Worm (Caenorhabditis elegans): ENCODE measurements around the gene kbp-2.
A peak's percentile ranks its signal among the peaks of the same experiment; 100 is the strongest.

The kbp-2 gene

DNA sequence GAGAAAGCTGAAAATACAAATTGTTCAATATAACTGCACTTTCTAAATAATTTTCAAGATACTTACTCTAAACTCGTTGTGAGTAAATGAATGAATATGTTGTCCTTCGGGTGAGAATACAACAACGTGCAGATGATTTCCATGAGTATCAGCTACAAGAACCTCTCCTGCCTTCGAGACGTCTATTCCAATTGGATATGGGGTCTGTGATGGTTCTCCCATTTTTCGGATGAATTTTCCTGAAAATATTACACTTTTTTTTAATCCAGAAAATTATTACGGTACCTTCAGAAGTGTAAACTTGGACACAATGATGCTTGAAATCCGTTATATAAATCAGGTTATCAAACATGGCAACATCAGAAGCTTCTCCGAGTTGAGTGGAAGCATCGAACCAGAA, 8.4 kb downstream of the kbp-2 start:
- no peak for TF ChIP-seq ztf-23 (GFP tag; IDR thresholded peaks at IDR 0.05)
- TF ChIP-seq flt-1 (GFP tag; IDR thresholded peaks at IDR 0.05): no peak
- TF ChIP-seq T22C8.4 (GFP tag; IDR thresholded peaks at IDR 0.05): no peak
- no peak for TF ChIP-seq ztf-29 (GFP tag; IDR thresholded peaks at IDR 0.05)
- no peak for TF ChIP-seq klf-2 (GFP tag; conservative IDR thresholded peaks at IDR 0.05)
- TF ChIP-seq ref-1 (GFP tag; conservative IDR thresholded peaks at IDR 0.05): no peak
- no peak for TF ChIP-seq med-1 (GFP tag; optimal IDR thresholded peaks at IDR 0.05; ENCODE audit: insufficient read depth)
- no peak for TF ChIP-seq cog-1 (tag; optimal IDR thresholded peaks at IDR 0.05)
- TF ChIP-seq tab-1 (GFP tag; IDR thresholded peaks at IDR 0.05): no peak

DNA sequence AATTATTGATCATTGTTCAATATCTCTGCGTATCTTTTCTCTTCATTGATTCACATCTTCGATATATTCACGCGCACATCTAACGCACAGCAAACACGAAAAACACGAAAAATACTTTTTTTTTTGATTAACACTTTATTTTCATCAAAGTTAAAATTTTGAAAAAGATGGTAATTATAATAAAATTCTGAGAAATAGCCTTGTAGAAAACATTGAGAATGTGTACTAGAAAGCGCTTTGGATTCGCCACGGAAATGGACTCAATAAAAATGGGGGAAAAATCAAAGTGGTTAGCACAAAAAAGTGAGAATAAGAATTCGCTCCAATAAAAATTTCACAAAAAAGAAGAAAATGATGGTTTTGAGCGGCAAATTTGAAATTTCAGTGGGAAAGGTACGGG, 10.1 kb downstream of the kbp-2 start, which contains the start of gene F26F4.6:
Gene F26F4.6 (minus strand): TSS at position 101 of the 400 bp plus-strand sequence.
- no peak for TF ChIP-seq flt-1 (GFP tag; IDR thresholded peaks at IDR 0.05)
- TF ChIP-seq ref-1 (GFP tag; conservative IDR thresholded peaks at IDR 0.05): no peak
- TF ChIP-seq tab-1 (GFP tag; IDR thresholded peaks at IDR 0.05): no peak

DNA sequence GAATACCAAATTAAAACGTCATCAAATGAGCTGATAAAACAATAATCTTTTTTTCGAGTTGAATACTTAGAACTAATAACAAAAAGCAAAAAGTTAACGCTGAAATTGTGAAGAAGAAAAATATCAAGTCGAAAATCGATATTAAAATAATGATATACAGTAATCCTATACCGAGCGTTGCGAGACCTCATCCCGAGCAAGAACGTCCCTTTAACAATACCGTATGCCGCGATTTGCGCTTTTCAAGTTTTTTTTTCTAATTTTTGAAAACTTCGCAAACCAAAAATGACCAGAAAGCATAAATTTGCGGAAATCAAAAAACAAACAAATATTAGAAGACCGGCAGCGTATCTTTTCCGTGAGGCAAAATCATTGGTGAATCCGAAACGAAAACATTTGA, 12.7 kb downstream of the kbp-2 start, which contains the start of gene F26F4.5:
Gene F26F4.5 (minus strand): TSS at position 256 of the 400 bp plus-strand sequence.
- no peak for TF ChIP-seq T22C8.4 (GFP tag; IDR thresholded peaks at IDR 0.05)
- TF ChIP-seq ref-1 (GFP tag; conservative IDR thresholded peaks at IDR 0.05): no peak
- no peak for TF ChIP-seq ztf-23 (GFP tag; IDR thresholded peaks at IDR 0.05)
- no peak for TF ChIP-seq cog-1 (tag; optimal IDR thresholded peaks at IDR 0.05)
- TF ChIP-seq ztf-29 (GFP tag; IDR thresholded peaks at IDR 0.05): no peak
- no peak for TF ChIP-seq flt-1 (GFP tag; IDR thresholded peaks at IDR 0.05)
- TF ChIP-seq tab-1 (GFP tag; IDR thresholded peaks at IDR 0.05): no peak

DNA sequence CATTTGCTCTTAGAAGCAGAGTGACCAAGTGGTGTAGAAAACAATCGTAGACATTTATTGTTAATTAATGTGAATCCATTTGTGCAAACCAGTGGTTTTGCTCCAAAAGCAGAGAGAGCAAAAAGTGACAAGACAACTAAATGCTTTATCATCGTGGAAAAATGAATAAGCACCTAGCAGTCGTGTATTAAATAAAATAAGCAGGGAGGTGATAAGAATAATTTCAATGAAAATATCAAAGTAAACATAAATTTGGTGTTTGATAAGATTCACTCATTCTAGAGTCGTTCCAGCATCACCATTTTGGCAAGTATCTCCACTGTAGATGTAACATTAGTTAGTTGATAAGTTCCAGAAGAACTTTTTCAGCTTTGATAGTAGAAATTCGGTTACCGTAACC, 16.4 kb downstream of the kbp-2 start, which contains the start of gene clec-6:
Gene clec-6 (minus strand): TSS at position 154 of the 400 bp plus-strand sequence.
- TF ChIP-seq T22C8.4 (GFP tag; IDR thresholded peaks at IDR 0.05) (no peak), ztf-23 (GFP tag; IDR thresholded peaks at IDR 0.05) (no peak), cog-1 (tag; optimal IDR thresholded peaks at IDR 0.05) (no peak), klf-2 (GFP tag; conservative IDR thresholded peaks at IDR 0.05) (no peak), ref-1 (GFP tag; conservative IDR thresholded peaks at IDR 0.05) (no peak), ztf-29 (GFP tag; IDR thresholded peaks at IDR 0.05) (no peak), med-1 (GFP tag; optimal IDR thresholded peaks at IDR 0.05; ENCODE audit: insufficient read depth) (no peak), tab-1 (GFP tag; IDR thresholded peaks at IDR 0.05) (no peak), flt-1 (GFP tag; IDR thresholded peaks at IDR 0.05) (no peak)

DNA sequence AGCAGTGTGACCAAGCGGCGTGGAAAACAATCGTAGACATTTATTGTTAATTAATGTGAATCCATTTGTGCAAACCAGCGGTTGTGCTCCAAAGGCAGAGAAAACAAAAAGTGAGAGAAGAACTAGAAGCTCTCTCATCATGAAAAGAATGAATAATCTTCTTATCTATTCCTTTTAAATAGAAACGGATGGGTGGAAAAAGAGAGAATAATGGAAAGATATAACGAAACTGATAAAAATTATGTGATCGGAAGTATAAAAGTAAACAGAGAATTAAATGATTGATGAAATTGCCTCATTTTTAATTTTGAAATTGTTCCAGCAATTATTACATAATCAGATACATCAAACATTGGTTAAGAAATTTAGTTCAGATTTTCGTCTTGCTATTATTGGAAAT, 20.3 kb downstream of the kbp-2 start, which contains the start of gene clec-5:
Gene clec-5 (minus strand): TSS at position 178 of the 400 bp plus-strand sequence.
- TF ChIP-seq flt-1 (GFP tag; IDR thresholded peaks at IDR 0.05) (no peak), ztf-29 (GFP tag; IDR thresholded peaks at IDR 0.05) (no peak), ref-1 (GFP tag; conservative IDR thresholded peaks at IDR 0.05) (no peak), T22C8.4 (GFP tag; IDR thresholded peaks at IDR 0.05) (no peak), cog-1 (tag; optimal IDR thresholded peaks at IDR 0.05) (no peak), ztf-23 (GFP tag; IDR thresholded peaks at IDR 0.05) (no peak), tab-1 (GFP tag; IDR thresholded peaks at IDR 0.05) (no peak), klf-2 (GFP tag; conservative IDR thresholded peaks at IDR 0.05) (no peak), med-1 (GFP tag; optimal IDR thresholded peaks at IDR 0.05; ENCODE audit: insufficient read depth) (no peak)

DNA sequence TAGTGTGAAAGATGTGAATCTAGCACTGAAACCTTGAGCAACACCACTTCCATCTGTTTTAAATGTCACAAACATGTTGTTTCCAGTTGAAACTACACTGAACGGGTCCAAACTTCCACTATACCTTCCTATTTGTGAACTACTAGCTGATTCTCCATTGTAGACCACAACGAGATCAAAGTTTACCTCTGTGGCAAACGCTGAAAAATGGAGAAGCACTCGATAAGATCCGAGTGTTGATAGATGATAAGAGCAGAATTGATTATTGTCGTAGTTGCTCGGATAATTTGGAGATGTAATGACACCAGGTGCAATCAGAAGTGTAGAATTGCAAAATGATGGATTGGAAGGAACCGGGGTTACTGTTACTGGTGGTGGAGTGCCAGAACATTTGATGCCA, 21.7 kb downstream of the kbp-2 start:
- TF ChIP-seq T22C8.4 (GFP tag; IDR thresholded peaks at IDR 0.05) (no peak), ref-1 (GFP tag; conservative IDR thresholded peaks at IDR 0.05) (no peak), tab-1 (GFP tag; IDR thresholded peaks at IDR 0.05) (no peak), flt-1 (GFP tag; IDR thresholded peaks at IDR 0.05) (no peak), ztf-23 (GFP tag; IDR thresholded peaks at IDR 0.05) (no peak), cog-1 (tag; optimal IDR thresholded peaks at IDR 0.05) (no peak), med-1 (GFP tag; optimal IDR thresholded peaks at IDR 0.05; ENCODE audit: insufficient read depth) (no peak), klf-2 (GFP tag; conservative IDR thresholded peaks at IDR 0.05) (no peak), ztf-29 (GFP tag; IDR thresholded peaks at IDR 0.05) (no peak)

DNA sequence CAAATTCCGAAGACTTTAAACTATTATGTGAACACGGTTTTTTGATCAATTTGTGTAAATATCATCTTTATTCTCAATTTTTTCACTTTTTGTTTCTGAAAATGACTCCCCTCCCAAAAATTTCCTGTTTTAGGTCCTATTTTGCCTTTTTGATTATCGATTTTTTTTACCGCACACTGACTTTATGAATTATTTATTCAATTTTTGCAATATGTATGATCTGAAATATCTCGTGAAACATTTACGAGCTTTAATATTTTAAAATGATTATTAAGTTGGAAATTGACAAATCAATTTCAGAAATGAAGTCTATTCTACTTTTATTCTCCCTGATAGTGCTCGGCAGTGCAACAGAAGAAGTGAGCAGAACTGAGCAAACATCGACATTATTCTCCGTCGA, 24.2 kb downstream of the kbp-2 start, which contains the start of gene C35D10.1:
Gene C35D10.1 (plus strand): TSS at position 301 of the 400 bp plus-strand sequence.
- TF ChIP-seq klf-2 (GFP tag; conservative IDR thresholded peaks at IDR 0.05): no peak
- TF ChIP-seq ztf-23 (GFP tag; IDR thresholded peaks at IDR 0.05): no peak
- TF ChIP-seq flt-1 (GFP tag; IDR thresholded peaks at IDR 0.05): no peak
- TF ChIP-seq cog-1 (tag; optimal IDR thresholded peaks at IDR 0.05): no peak
- TF ChIP-seq tab-1 (GFP tag; IDR thresholded peaks at IDR 0.05): no peak
- TF ChIP-seq ztf-29 (GFP tag; IDR thresholded peaks at IDR 0.05): no peak
- TF ChIP-seq ref-1 (GFP tag; conservative IDR thresholded peaks at IDR 0.05): no peak
- TF ChIP-seq T22C8.4 (GFP tag; IDR thresholded peaks at IDR 0.05): no peak
- no peak for TF ChIP-seq med-1 (GFP tag; optimal IDR thresholded peaks at IDR 0.05; ENCODE audit: insufficient read depth)

DNA sequence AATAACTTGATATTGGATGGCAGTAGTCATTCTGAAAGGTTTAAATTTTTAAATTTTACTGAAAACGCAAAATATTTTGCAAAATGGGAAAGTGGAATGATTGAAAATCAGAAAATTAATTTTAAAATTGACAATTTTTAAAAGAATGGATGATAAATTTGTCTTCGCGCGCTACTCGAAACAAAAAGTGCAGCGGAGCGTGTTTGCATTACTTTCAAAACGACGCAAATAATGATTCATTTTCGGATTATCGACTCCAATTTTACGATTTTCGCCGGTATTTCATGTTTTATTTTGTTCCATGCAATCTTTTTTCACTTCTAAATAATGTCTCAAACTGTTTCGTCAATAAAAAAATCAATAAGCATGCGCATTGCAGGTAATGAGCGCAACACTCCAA, 25.4 kb downstream of the kbp-2 start, which contains the start of the genes tost-1 and arx-6:
Gene tost-1 (minus strand): TSS at position 31 of the 400 bp plus-strand sequence.
Gene arx-6 (plus strand): TSS at position 378 of the 400 bp plus-strand sequence.
- TF ChIP-seq tab-1 (GFP tag; IDR thresholded peaks at IDR 0.05) (no peak), T22C8.4 (GFP tag; IDR thresholded peaks at IDR 0.05) (0 out of 2 replicates have a peak, but pooled peaks have one; percentile 5), klf-2 (GFP tag; conservative IDR thresholded peaks at IDR 0.05) (no peak)

DNA sequence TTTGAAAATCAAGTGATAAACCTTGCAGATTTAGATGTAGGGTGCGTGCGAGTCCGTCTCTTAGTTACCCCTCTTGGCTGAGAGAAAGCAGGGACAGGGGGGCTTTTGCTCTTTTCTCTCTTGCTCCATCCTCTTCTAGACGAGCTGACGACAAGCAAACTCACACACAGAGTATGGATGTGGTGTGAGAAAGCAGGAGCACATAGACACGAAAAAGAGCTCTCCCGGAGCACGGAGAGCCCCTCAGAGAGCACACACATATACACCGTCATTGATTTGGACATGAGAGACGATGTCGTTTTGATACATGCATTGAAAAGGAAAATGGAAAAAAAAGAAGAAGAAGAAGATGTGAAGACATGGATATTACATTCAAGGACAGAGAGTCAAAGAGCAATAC, 28.0 kb downstream of the kbp-2 start:
- TF ChIP-seq cog-1 (tag; optimal IDR thresholded peaks at IDR 0.05) (no peak), tab-1 (GFP tag; IDR thresholded peaks at IDR 0.05) (no peak), flt-1 (GFP tag; IDR thresholded peaks at IDR 0.05) (no peak)

DNA sequence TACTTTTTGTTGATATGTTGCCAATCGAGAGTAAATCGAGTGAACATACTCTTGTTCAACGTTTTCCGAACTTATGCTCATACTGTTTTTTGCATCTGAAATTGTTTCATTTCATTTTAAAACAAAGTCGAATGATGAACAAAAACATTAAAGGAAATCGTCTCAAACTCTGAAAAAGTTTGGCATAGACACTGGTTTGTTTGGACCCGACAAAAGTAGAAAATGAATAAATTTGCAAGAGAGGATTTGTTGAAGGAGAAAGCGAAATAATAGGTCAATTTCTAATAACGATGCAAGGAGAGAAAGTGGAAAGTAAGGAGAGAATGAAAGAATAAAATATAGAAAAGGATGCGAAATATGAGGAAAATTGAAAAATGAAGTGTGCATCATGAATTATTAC, 29.0 kb downstream of the kbp-2 start, which contains the start of gene C35D10.12:
Gene C35D10.12 (minus strand): TSS at position 101 of the 400 bp plus-strand sequence.
- TF ChIP-seq ref-1 (GFP tag; conservative IDR thresholded peaks at IDR 0.05): no peak
- no peak for TF ChIP-seq cog-1 (tag; optimal IDR thresholded peaks at IDR 0.05)
- TF ChIP-seq ztf-29 (GFP tag; IDR thresholded peaks at IDR 0.05): no peak
- TF ChIP-seq T22C8.4 (GFP tag; IDR thresholded peaks at IDR 0.05): no peak
- no peak for TF ChIP-seq ztf-23 (GFP tag; IDR thresholded peaks at IDR 0.05)
- no peak for TF ChIP-seq klf-2 (GFP tag; conservative IDR thresholded peaks at IDR 0.05)
- TF ChIP-seq flt-1 (GFP tag; IDR thresholded peaks at IDR 0.05): no peak
- TF ChIP-seq med-1 (GFP tag; optimal IDR thresholded peaks at IDR 0.05; ENCODE audit: insufficient read depth): no peak
- TF ChIP-seq tab-1 (GFP tag; IDR thresholded peaks at IDR 0.05): no peak
